Worm (Caenorhabditis elegans) whole organism, late embryonic: ENCODE data around the gene mtrr-1.

Experiments used
- Y22D7AL.16 ChIP-seq: sonication (generic microtip); optimal IDR thresholded peaks from 2 replicates; lab custom pipeline; 2016; ENCODE audit warnings: missing genetic modification characterization, missing compliant biosample characterization
- ets-4 ChIP-seq: sonication (generic microtip); optimal IDR thresholded peaks from 2 replicates; lab custom pipeline; 2016; ENCODE audit warnings: missing genetic modification characterization, missing compliant biosample characterization
- fax-1 ChIP-seq: sonication (generic microtip); optimal IDR thresholded peaks from 2 replicates; lab custom pipeline; 2016; ENCODE audit warnings: missing genotype, missing genetic modification characterization, missing compliant biosample characterization
- hlh-30 ChIP-seq: sonication (generic microtip); optimal IDR thresholded peaks from 2 replicates; lab custom pipeline; 2017; ENCODE audit warnings: antibody characterized with exemption, missing genetic modification characterization, missing compliant biosample characterization; ENCODE audit not compliant: insufficient read depth

DNA sequence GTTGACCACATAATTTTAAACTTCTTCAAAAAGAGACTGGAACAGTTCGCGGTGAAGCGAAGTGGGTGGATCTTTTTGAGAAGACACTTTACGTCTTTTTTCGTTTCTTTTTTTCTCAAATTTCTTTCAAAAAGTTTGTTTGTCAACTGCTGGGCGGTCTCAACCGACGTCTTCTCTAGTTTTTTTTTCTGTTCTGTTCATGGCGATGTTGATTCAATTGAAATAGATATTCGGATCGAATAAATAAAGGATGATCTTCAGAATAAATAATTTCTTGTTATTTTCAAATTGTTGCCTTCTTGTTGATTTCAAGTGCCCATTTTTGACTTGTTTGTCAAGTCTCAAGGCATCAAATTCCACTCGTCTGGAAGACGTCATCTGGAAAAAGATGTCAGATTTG lies 35.4 kb upstream of the mtrr-1 start, which contains the start of gene T26C5.4:
- TF ChIP-seq fax-1 (tag; lab: Kevin White, UChicago) (no peak), hlh-30 (no peak), Y22D7AL.16 (no peak), ets-4 (tag; lab: Kevin White, UChicago) (no peak)
